Worm (Caenorhabditis elegans): Measurements from ENCODE around the gene C23G10.10.

Gene C23G10.10

DNA sequence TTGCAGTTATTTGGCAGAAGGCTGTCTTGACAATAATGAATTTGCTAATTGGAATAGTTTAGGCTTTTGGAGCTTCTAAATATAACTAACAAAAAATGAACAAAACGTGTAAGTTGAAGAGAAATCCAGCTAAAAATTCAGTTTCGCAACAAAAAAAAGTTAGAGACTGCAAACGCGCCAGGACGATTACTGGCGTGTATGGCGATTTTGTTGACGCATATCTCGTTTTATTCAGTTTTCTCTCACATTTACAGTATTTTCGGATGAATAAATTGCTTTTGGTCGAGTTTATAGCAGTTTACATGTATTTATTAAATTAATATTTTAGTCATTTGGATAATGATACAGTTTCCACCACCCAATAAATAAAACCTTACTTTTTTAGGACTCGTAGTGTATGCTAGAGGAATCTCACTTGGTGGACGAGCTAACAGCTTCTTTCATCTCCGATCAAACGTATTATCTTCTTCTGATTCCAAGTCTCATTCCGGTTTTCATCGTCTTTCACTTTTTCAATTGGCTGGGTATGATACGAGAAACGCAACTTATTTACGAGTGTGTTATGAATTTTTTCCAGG lies 40.7 kb downstream of the C23G10.10 start, which contains the start of the genes abcf-3 and F42A10.5:
Gene abcf-3, plus strand, starts transcription at position 384 of the 578 bp plus-strand sequence.
Gene F42A10.5, minus strand, starts transcription at position 458 of the 578 bp plus-strand sequence.
- TF ChIP-seq nhr-28 (tag; optimal IDR thresholded peaks at IDR 0.05) (no peak), pha-4 (tag; optimal IDR thresholded peaks at IDR 0.05) (peak; percentile 79), nhr-23 (tag; optimal IDR thresholded peaks at IDR 0.05) (peak; percentile 72), egl-27 (tag; optimal IDR thresholded peaks at IDR 0.05) (no peak), ztf-4 (tag; optimal IDR thresholded peaks at IDR 0.05) (peak; percentile 42), nhr-12 (tag; optimal IDR thresholded peaks at IDR 0.05) (no peak), nhr-43 (tag; optimal IDR thresholded peaks at IDR 0.05; ENCODE audit: poor library complexity, severe bottlenecking) (peak; percentile 50), jun-1 (tag; optimal IDR thresholded peaks at IDR 0.05) (no peak), ceh-16 (tag; optimal IDR thresholded peaks at IDR 0.05) (no peak), hmg-11 (tag; optimal IDR thresholded peaks at IDR 0.05) (no peak), nhr-77 (tag; optimal IDR thresholded peaks at IDR 0.05) (no peak), unc-39 (tag; optimal IDR thresholded peaks at IDR 0.05) (no peak), tbx-2 (tag; optimal IDR thresholded peaks at IDR 0.05) (peak; percentile 12), lsy-12 (tag; optimal IDR thresholded peaks at IDR 0.05) (peak; percentile 25), nhr-11 (tag; optimal IDR thresholded peaks at IDR 0.05) (peak; percentile 28), egl-5 (tag; optimal IDR thresholded peaks at IDR 0.05) (no peak), nfya-1 (tag; optimal IDR thresholded peaks at IDR 0.05; ENCODE audit: insufficient read depth) (peak; percentile 77), skn-1 (tag; optimal IDR thresholded peaks at IDR 0.05) (peak; percentile 6), nhr-67 (tag; optimal IDR thresholded peaks at IDR 0.05) (no peak), ceh-28 (tag; optimal IDR thresholded peaks at IDR 0.05) (peak; percentile 12), ama-1 (optimal IDR thresholded peaks at IDR 0.05) (no peak), nhr-25 (tag; optimal IDR thresholded peaks at IDR 0.05) (peak; percentile 44), ZK546.5 (tag; optimal IDR thresholded peaks at IDR 0.05) (no peak), pqm-1 (tag; optimal IDR thresholded peaks at IDR 0.05) (no peak), ceh-82 (tag; optimal IDR thresholded peaks at IDR 0.05) (no peak), fos-1 (tag; optimal IDR thresholded peaks at IDR 0.05) (no peak), elt-2 (tag; optimal IDR thresholded peaks at IDR 0.05) (peak; percentile 34), aly-2 (tag; optimal IDR thresholded peaks at IDR 0.05) (no peak), elt-1 (tag; optimal IDR thresholded peaks at IDR 0.05) (no peak), lin-15B (tag; optimal IDR thresholded peaks at IDR 0.05) (peak; percentile 74), lin-39 (tag; optimal IDR thresholded peaks at IDR 0.05) (peak; percentile 14)

DNA sequence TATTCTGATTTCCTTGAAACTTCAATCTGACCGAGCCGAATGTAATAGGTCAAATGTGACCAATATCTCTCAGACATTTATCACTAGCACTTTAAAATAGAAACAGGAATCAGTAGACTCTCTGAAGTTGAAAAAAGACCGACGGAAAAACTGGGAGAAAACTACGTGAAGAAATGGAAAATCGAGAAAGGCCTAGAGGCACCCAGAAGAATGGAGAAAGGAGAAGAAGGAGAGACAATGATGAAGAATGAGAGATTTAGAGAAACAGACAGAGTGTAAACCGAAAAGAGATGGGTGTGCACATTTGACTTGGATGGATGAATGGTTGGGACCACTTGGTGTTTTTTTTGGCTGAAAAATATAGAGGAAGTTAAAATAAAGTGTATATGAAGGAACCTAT lies 43.8 kb downstream of the C23G10.10 start:
- TF ChIP-seq nhr-67 (tag; optimal IDR thresholded peaks at IDR 0.05) (no peak), mml-1 (tag; optimal IDR thresholded peaks at IDR 0.05) (no peak), elt-2 (tag; optimal IDR thresholded peaks at IDR 0.05) (peak; percentile 11), snpc-4 (tag; optimal IDR thresholded peaks at IDR 0.05) (peak; percentile 44), nhr-11 (tag; optimal IDR thresholded peaks at IDR 0.05) (peak; percentile 36), tbx-2 (tag; optimal IDR thresholded peaks at IDR 0.05) (no peak), pha-4 (tag; optimal IDR thresholded peaks at IDR 0.05) (peak; percentile 1), jun-1 (tag; optimal IDR thresholded peaks at IDR 0.05) (no peak), lin-39 (tag; optimal IDR thresholded peaks at IDR 0.05) (peak; percentile 18), hmg-11 (tag; optimal IDR thresholded peaks at IDR 0.05) (peak; percentile 43), pqm-1 (tag; optimal IDR thresholded peaks at IDR 0.05) (no peak), fkh-2 (tag; optimal IDR thresholded peaks at IDR 0.05) (no peak), ama-1 (optimal IDR thresholded peaks at IDR 0.05) (peak; percentile 45), nhr-43 (tag; optimal IDR thresholded peaks at IDR 0.05; ENCODE audit: poor library complexity, severe bottlenecking) (no peak), lin-15B (tag; optimal IDR thresholded peaks at IDR 0.05) (peak; percentile 19), R02D3.7 (tag; optimal IDR thresholded peaks at IDR 0.05) (no peak), daf-12 (tag; optimal IDR thresholded peaks at IDR 0.05) (no peak), nfya-1 (tag; optimal IDR thresholded peaks at IDR 0.05; ENCODE audit: insufficient read depth) (peak; percentile 65), egl-27 (tag; optimal IDR thresholded peaks at IDR 0.05) (no peak), elt-3 (tag; optimal IDR thresholded peaks at IDR 0.05) (no peak)

DNA sequence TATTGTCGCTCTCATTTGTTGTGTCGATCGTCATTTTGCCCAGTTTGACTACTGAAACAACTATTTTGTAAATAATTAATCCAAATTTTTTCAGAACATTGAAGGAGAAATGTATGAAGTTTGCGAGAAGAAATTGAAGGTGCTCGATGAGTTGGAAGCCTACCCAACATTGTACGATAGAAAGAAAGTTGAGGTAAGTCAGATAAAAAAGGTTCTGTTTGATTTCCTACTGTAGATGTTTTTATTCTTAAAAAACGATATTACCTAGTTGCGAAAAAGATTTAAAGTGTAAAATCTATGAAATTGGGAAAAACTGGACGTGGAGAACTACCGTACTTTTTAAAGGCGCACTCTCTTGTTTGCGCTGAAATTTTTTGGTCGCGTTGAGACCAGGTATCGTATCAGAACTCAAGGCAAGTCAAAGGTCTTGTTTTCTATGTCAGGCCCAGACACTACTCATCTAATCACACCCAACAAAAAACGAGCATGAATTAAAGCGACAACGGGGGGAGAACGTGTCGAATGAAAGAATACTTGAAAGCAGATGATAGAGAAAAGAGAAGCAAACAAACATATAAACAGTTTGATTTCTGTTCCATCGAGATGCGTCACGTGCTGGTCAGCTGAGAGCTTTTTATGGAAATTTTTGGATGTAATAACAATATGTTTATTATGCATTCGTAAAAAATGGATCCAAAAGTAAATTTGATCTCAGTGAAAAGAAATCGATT lies 45.2 kb downstream of the C23G10.10 start, which contains the start of gene efk-1:
Gene efk-1, minus strand, starts transcription at position 51 of the 731 bp plus-strand sequence.
- TF ChIP-seq ceh-16 (tag; optimal IDR thresholded peaks at IDR 0.05), result no peak
- peak; percentile 53 for TF ChIP-seq pha-4 (tag; optimal IDR thresholded peaks at IDR 0.05)
- no peak for TF ChIP-seq ZK546.5 (tag; optimal IDR thresholded peaks at IDR 0.05)
- TF ChIP-seq hmg-11 (tag; optimal IDR thresholded peaks at IDR 0.05), result no peak
- TF ChIP-seq skn-1 (tag; optimal IDR thresholded peaks at IDR 0.05), result no peak
- TF ChIP-seq pqm-1 (tag; optimal IDR thresholded peaks at IDR 0.05), result peak; percentile 77
- no peak for TF ChIP-seq unc-39 (tag; optimal IDR thresholded peaks at IDR 0.05)
- peak; percentile 66 for TF ChIP-seq elt-2 (tag; optimal IDR thresholded peaks at IDR 0.05)
- no peak for TF ChIP-seq ceh-82 (tag; optimal IDR thresholded peaks at IDR 0.05)
- TF ChIP-seq ama-1 (optimal IDR thresholded peaks at IDR 0.05), result peak; percentile 85

Measured in whole organism, L3 larva.